Worm (Caenorhabditis elegans) whole organism, midembryonic: ENCODE data around the gene R144.6.

ENCODE experiments used
- T22C8.4 ChIP-seq: fragments of 200-800 bp; sonication (Bioruptor generic); IDR thresholded peaks from 2 replicates; pipeline ENCODE4 v1.3.6; 2022; ENCODE audit warnings: missing genetic modification characterization, missing compliant biosample characterization
- cog-1 ChIP-seq: sonication (generic microtip); optimal IDR thresholded peaks from 2 replicates; lab custom pipeline; 2016; ENCODE audit warnings: missing genetic modification characterization, missing compliant biosample characterization
- flt-1 ChIP-seq: fragments of 200-800 bp; sonication (Bioruptor generic); IDR thresholded peaks from 2 replicates; pipeline ENCODE4 v1.3.6; 2022; ENCODE audit warnings: missing genetic modification characterization, missing compliant biosample characterization
- klf-2 ChIP-seq: fragments of 200-800 bp; sonication (Bioruptor generic); conservative IDR thresholded peaks from 2 replicates; pipeline ENCODE4 v1.3.6; 2022; ENCODE audit warnings: missing genetic modification reagents, missing genetic modification characterization, missing compliant biosample characterization
- med-1 ChIP-seq: sonication (generic microtip); optimal IDR thresholded peaks from 2 replicates; lab custom pipeline; 2017; ENCODE audit warnings: missing genetic modification characterization, mild to moderate bottlenecking, missing compliant biosample characterization, antibody characterized with exemption, missing genetic modification reagents; ENCODE audit not compliant: insufficient read depth
- ref-1 ChIP-seq: fragments of 200-800 bp; sonication (Bioruptor generic); conservative IDR thresholded peaks from 2 replicates; pipeline ENCODE4 v1.3.6; 2022; ENCODE audit warnings: missing genetic modification reagents, missing genetic modification characterization, missing compliant biosample characterization
- tab-1 ChIP-seq: fragments of 200-800 bp; sonication (Bioruptor generic); IDR thresholded peaks from 2 replicates; pipeline ENCODE4 v1.3.6; 2022; ENCODE audit warnings: missing genetic modification characterization, missing compliant biosample characterization
- ztf-23 ChIP-seq: fragments of 200-800 bp; sonication (Bioruptor generic); IDR thresholded peaks from 2 replicates; pipeline ENCODE4 v1.3.6; 2022; ENCODE audit warnings: missing genetic modification reagents, missing genetic modification characterization, missing compliant biosample characterization
- ztf-29 ChIP-seq: fragments of 200-800 bp; sonication (Bioruptor generic); IDR thresholded peaks from 2 replicates; pipeline ENCODE4 v1.3.6; 2022; ENCODE audit warnings: missing genetic modification reagents, missing genetic modification characterization, missing compliant biosample characterization

The R144.6 gene

ce11 chrIII:5004621-5005020 is at the start of gene R144.6:
Gene R144.6 (minus strand): TSS chrIII:5004721.
- TF ChIP-seq flt-1 (GFP tag; lab: Robert Waterston, UW) (no peak), med-1 (GFP tag; lab: Kevin White, UChicago) (no peak), T22C8.4 (GFP tag; lab: Robert Waterston, UW) (no peak), cog-1 (tag; lab: Kevin White, UChicago) (no peak), ztf-23 (GFP tag; lab: Robert Waterston, UW) (no peak), ztf-29 (GFP tag; lab: Robert Waterston, UW) (no peak), tab-1 (GFP tag; lab: Robert Waterston, UW) (no peak), ref-1 (no peak), klf-2 (no peak)

- no peak for TF ChIP-seq klf-2
- no peak for TF ChIP-seq med-1 (GFP tag; lab: Kevin White, UChicago)
- no peak for TF ChIP-seq ztf-23 (GFP tag; lab: Robert Waterston, UW)
- TF ChIP-seq cog-1 (tag; lab: Kevin White, UChicago), result no peak
- no peak for TF ChIP-seq tab-1 (GFP tag; lab: Robert Waterston, UW)
- TF ChIP-seq flt-1 (GFP tag; lab: Robert Waterston, UW), result no peak
- TF ChIP-seq ref-1, result no peak
- no peak for TF ChIP-seq ztf-29 (GFP tag; lab: Robert Waterston, UW)
Measured at ce11 chrIII:5053541-5053940, 49.0 kb upstream of the R144.6 start, which contains the start of gene C45G9.8. Gene C45G9.8 (minus strand): TSS chrIII:5053641.

ce11 chrIII:5051949-5052348 is 47.4 kb upstream of the R144.6 start, which contains the start of gene C45G9.15:
Gene C45G9.15 (minus strand): TSS chrIII:5052049.
- no peak for TF ChIP-seq med-1 (GFP tag; lab: Kevin White, UChicago)
- TF ChIP-seq tab-1 (GFP tag; lab: Robert Waterston, UW), result no peak
- TF ChIP-seq ref-1, result no peak

- TF ChIP-seq cog-1 (tag; lab: Kevin White, UChicago), result no peak
- no peak for TF ChIP-seq ref-1
- no peak for TF ChIP-seq ztf-23 (GFP tag; lab: Robert Waterston, UW)
- no peak for TF ChIP-seq tab-1 (GFP tag; lab: Robert Waterston, UW)
- no peak for TF ChIP-seq T22C8.4 (GFP tag; lab: Robert Waterston, UW)
- TF ChIP-seq klf-2, result no peak
- TF ChIP-seq flt-1 (GFP tag; lab: Robert Waterston, UW), result no peak
- TF ChIP-seq ztf-29 (GFP tag; lab: Robert Waterston, UW), result no peak
- no peak for TF ChIP-seq med-1 (GFP tag; lab: Kevin White, UChicago)
Measured at ce11 chrIII:5047740-5048139, 43.2 kb upstream of the R144.6 start, which contains the start of gene C45G9.5. Gene C45G9.5 (plus strand): TSS chrIII:5048117.

ce11 chrIII:5047175-5047574 is 42.7 kb upstream of the R144.6 start, which contains the start of gene txbp-3:
Gene txbp-3 (minus strand): TSS chrIII:5047459.
- TF ChIP-seq med-1 (GFP tag; lab: Kevin White, UChicago) (no peak), ztf-23 (GFP tag; lab: Robert Waterston, UW) (peak; percentile 71), flt-1 (GFP tag; lab: Robert Waterston, UW) (no peak), klf-2 (no peak), ztf-29 (GFP tag; lab: Robert Waterston, UW) (no peak), cog-1 (tag; lab: Kevin White, UChicago) (peak; percentile 21)

- TF ChIP-seq T22C8.4 (GFP tag; lab: Robert Waterston, UW) (no peak), ztf-29 (GFP tag; lab: Robert Waterston, UW) (no peak), med-1 (GFP tag; lab: Kevin White, UChicago) (no peak), cog-1 (tag; lab: Kevin White, UChicago) (no peak)
Measured at ce11 chrIII:5044709-5045108, 40.2 kb upstream of the R144.6 start, which contains the start of gene C45G9.14. Gene C45G9.14 (plus strand): TSS chrIII:5045009.

ce11 chrIII:5042112-5042511 is 37.6 kb upstream of the R144.6 start, which contains the start of gene nlp-43:
Gene nlp-43 (plus strand): TSS chrIII:5042412.
- TF ChIP-seq flt-1 (GFP tag; lab: Robert Waterston, UW) (no peak), ztf-23 (GFP tag; lab: Robert Waterston, UW) (no peak), T22C8.4 (GFP tag; lab: Robert Waterston, UW) (no peak), klf-2 (no peak), med-1 (GFP tag; lab: Kevin White, UChicago) (no peak), ref-1 (no peak), tab-1 (GFP tag; lab: Robert Waterston, UW) (no peak), cog-1 (tag; lab: Kevin White, UChicago) (no peak), ztf-29 (GFP tag; lab: Robert Waterston, UW) (no peak)

- no peak for TF ChIP-seq tab-1 (GFP tag; lab: Robert Waterston, UW)
- no peak for TF ChIP-seq med-1 (GFP tag; lab: Kevin White, UChicago)
- no peak for TF ChIP-seq cog-1 (tag; lab: Kevin White, UChicago)
- no peak for TF ChIP-seq ztf-29 (GFP tag; lab: Robert Waterston, UW)
- no peak for TF ChIP-seq flt-1 (GFP tag; lab: Robert Waterston, UW)
- TF ChIP-seq klf-2, result no peak
- TF ChIP-seq T22C8.4 (GFP tag; lab: Robert Waterston, UW), result no peak
- no peak for TF ChIP-seq ref-1
Measured at ce11 chrIII:5036158-5036557, 31.6 kb upstream of the R144.6 start, which contains the start of gene C45G9.6. Gene C45G9.6 (plus strand): TSS chrIII:5036458.

ce11 chrIII:5031375-5031836 is 26.9 kb upstream of the R144.6 start:
- peak; percentile 91 for TF ChIP-seq tab-1 (GFP tag; lab: Robert Waterston, UW)
- TF ChIP-seq ztf-23 (GFP tag; lab: Robert Waterston, UW), result peak; percentile 95
- peak; percentile 82 for TF ChIP-seq ref-1
- TF ChIP-seq med-1 (GFP tag; lab: Kevin White, UChicago), result peak; percentile 29
- TF ChIP-seq flt-1 (GFP tag; lab: Robert Waterston, UW), result peak; percentile 94
- peak; percentile 78 for TF ChIP-seq cog-1 (tag; lab: Kevin White, UChicago)
- peak; percentile 87 for TF ChIP-seq klf-2
- peak; percentile 85 for TF ChIP-seq T22C8.4 (GFP tag; lab: Robert Waterston, UW)
- TF ChIP-seq ztf-29 (GFP tag; lab: Robert Waterston, UW), result peak; percentile 90
